Fruit fly (Drosophila melanogaster) whole organism, embryonic: ENCODE measurements around the gene RpL13.

Source experiments
- Adf1 ChIP-seq: fragments of 200-800 bp; sonication (Bioruptor generic); IDR thresholded peaks from 2 replicates; pipeline ENCODE4 v1.3.6; 2022; ENCODE audit warnings: missing biosample characterization, missing genetic modification characterization
- Atf6 ChIP-seq: fragments of 200-800 bp; sonication (Bioruptor generic); IDR thresholded peaks from 2 replicates; pipeline ENCODE4 v1.3.6; 2022; ENCODE audit warnings: missing biosample characterization, missing genetic modification characterization
- CG12236 ChIP-seq: fragments of 200-800 bp; sonication (Bioruptor generic); optimal IDR thresholded peaks from 2 replicates; lab custom pipeline; 2016; ENCODE audit warnings: missing biosample characterization, missing genetic modification characterization
- CG12391 ChIP-seq: fragments of 200-800 bp; sonication (Bioruptor generic); optimal IDR thresholded peaks from 3 replicates; lab custom pipeline; 2018; ENCODE audit warnings: missing biosample characterization, mild to moderate bottlenecking, missing genetic modification characterization, moderate library complexity
- CG13123 ChIP-seq: fragments of 200-800 bp; sonication (Bioruptor generic); optimal IDR thresholded peaks from 2 replicates; lab custom pipeline; 2016; ENCODE audit warnings: missing biosample characterization, missing genetic modification characterization
- CG14050 ChIP-seq: fragments of 200-800 bp; sonication (Bioruptor generic); IDR thresholded peaks from 3 replicates; pipeline ENCODE4 v1.3.6; 2022; ENCODE audit warnings: missing biosample characterization, missing genetic modification characterization
- CG15073 ChIP-seq: fragments of 200-800 bp; sonication (Bioruptor generic); optimal IDR thresholded peaks from 2 replicates; lab custom pipeline; 2016; ENCODE audit warnings: missing biosample characterization, missing genetic modification characterization
- CG15601 ChIP-seq: fragments of 200-800 bp; sonication (Bioruptor generic); optimal IDR thresholded peaks from 3 replicates; lab custom pipeline; 2019; ENCODE audit warnings: missing biosample characterization, mild to moderate bottlenecking, missing genetic modification characterization, moderate library complexity
- CG17359 ChIP-seq: fragments of 200-800 bp; sonication (Bioruptor generic); optimal IDR thresholded peaks from 3 replicates; lab custom pipeline; 2018; ENCODE audit warnings: missing biosample characterization, mild to moderate bottlenecking, missing genetic modification characterization, moderate library complexity
- CG17385 ChIP-seq: fragments of 200-800 bp; sonication (Bioruptor generic); optimal IDR thresholded peaks from 3 replicates; lab custom pipeline; 2018; ENCODE audit warnings: missing biosample characterization, mild to moderate bottlenecking, missing genetic modification characterization
- CG17829 ChIP-seq: fragments of 200-800 bp; optimal IDR thresholded peaks from 2 replicates; lab custom pipeline; 2019; ENCODE audit warnings: missing biosample characterization, mild to moderate bottlenecking, missing genetic modification characterization, moderate library complexity
- CG18011 ChIP-seq: fragments of 200-800 bp; sonication (Bioruptor generic); optimal IDR thresholded peaks from 2 replicates; lab custom pipeline; 2017; ENCODE audit warnings: missing biosample characterization, missing genetic modification characterization, mild to moderate bottlenecking, moderate library complexity, missing genotype
- CG2678 ChIP-seq: fragments of 200-800 bp; sonication (Bioruptor generic); optimal IDR thresholded peaks from 3 replicates; lab custom pipeline; 2019; ENCODE audit warnings: missing biosample characterization, mild to moderate bottlenecking, missing genetic modification characterization, moderate library complexity
- CG30431 ChIP-seq: fragments of 200-800 bp; sonication (Bioruptor generic); optimal IDR thresholded peaks from 2 replicates; lab custom pipeline; 2017; ENCODE audit warnings: missing biosample characterization, missing genetic modification characterization
- CG7987 ChIP-seq: fragments of 200-800 bp; sonication (Bioruptor generic); optimal IDR thresholded peaks from 2 replicates; lab custom pipeline; 2018; ENCODE audit warnings: missing biosample characterization, mild to moderate bottlenecking, missing genetic modification characterization, moderate library complexity
- CG8388 ChIP-seq: fragments of 200-800 bp; sonication (Bioruptor generic); optimal IDR thresholded peaks from 2 replicates; lab custom pipeline; 2019; ENCODE audit warnings: missing biosample characterization, mild to moderate bottlenecking, missing genetic modification characterization, moderate library complexity
- CG8944 ChIP-seq: fragments of 200-800 bp; sonication (Bioruptor generic); optimal IDR thresholded peaks from 3 replicates; lab custom pipeline; 2016; ENCODE audit warnings: missing biosample characterization, missing genetic modification characterization
- CHES-1-like ChIP-seq: fragments of 200-800 bp; sonication (Bioruptor generic); optimal IDR thresholded peaks from 2 replicates; lab custom pipeline; 2016; ENCODE audit warnings: missing biosample characterization, missing genetic modification characterization
- D19B ChIP-seq: fragments of 200-800 bp; sonication (Bioruptor generic); optimal IDR thresholded peaks from 2 replicates; lab custom pipeline; 2017; ENCODE audit warnings: missing biosample characterization, mild to moderate bottlenecking, missing genetic modification characterization
- Dp ChIP-seq: fragments of 200-800 bp; sonication (Bioruptor generic); optimal IDR thresholded peaks from 2 replicates; lab custom pipeline; 2018; ENCODE audit warnings: missing biosample characterization, mild to moderate bottlenecking, missing genetic modification characterization, moderate library complexity
- Drgx ChIP-seq: fragments of 200-800 bp; sonication (Bioruptor generic); IDR thresholded peaks from 2 replicates; pipeline ENCODE4 v1.3.6; 2022; ENCODE audit warnings: missing biosample characterization, missing genetic modification characterization
- E2f2 ChIP-seq: fragments of 200-800 bp; sonication (Bioruptor generic); IDR thresholded peaks from 2 replicates; pipeline ENCODE4 v1.3.6; 2022; ENCODE audit warnings: missing biosample characterization, missing genetic modification characterization
- Ets65A ChIP-seq: fragments of 200-800 bp; sonication (Bioruptor generic); peaks from one replicate; lab custom pipeline; 2016; ENCODE audit warnings: missing biosample characterization, missing genetic modification characterization
- Ets97D ChIP-seq: fragments of 200-800 bp; sonication (Bioruptor generic); optimal IDR thresholded peaks from 3 replicates; lab custom pipeline; 2016; ENCODE audit warnings: missing biosample characterization, missing genetic modification characterization
- Hey ChIP-seq: fragments of 200-800 bp; sonication (Bioruptor generic); optimal IDR thresholded peaks from 3 replicates; lab custom pipeline; 2018; ENCODE audit warnings: missing biosample characterization, mild to moderate bottlenecking, missing genetic modification characterization
- Med ChIP-seq: fragments of 200-800 bp; sonication (Bioruptor generic); peaks from one replicate; lab custom pipeline; 2016; ENCODE audit warnings: missing biosample characterization, missing genetic modification characterization, mild to moderate bottlenecking, inconsistent platforms, moderate library complexity
- NC2α ChIP-seq: fragments of 200-800 bp; sonication (Bioruptor generic); optimal IDR thresholded peaks from 2 replicates; lab custom pipeline; 2016; ENCODE audit warnings: missing biosample characterization, missing genetic modification characterization
- PHDP ChIP-seq: fragments of 200-800 bp; sonication (Bioruptor generic); optimal IDR thresholded peaks from 3 replicates; lab custom pipeline; 2018; ENCODE audit warnings: missing biosample characterization, mild to moderate bottlenecking, missing genetic modification characterization, moderate library complexity
- Ravus ChIP-seq: fragments of 200-800 bp; sonication (Bioruptor generic); IDR thresholded peaks from 2 replicates; pipeline ENCODE4 v1.3.6; 2022; ENCODE audit warnings: missing biosample characterization, missing genetic modification characterization
- Scr ChIP-seq: fragments of 200-800 bp; sonication (Bioruptor generic); IDR thresholded peaks from 2 replicates; pipeline ENCODE4 v1.3.6; 2022; ENCODE audit warnings: missing biosample characterization, missing genetic modification characterization; ENCODE audit not compliant: partially characterized antibody
- Sox102F ChIP-seq: fragments of 200-800 bp; sonication (Bioruptor generic); optimal IDR thresholded peaks from 2 replicates; lab custom pipeline; 2018; ENCODE audit warnings: missing biosample characterization, mild to moderate bottlenecking, missing genetic modification characterization, moderate library complexity
- Xbp1 ChIP-seq: fragments of 200-800 bp; sonication (Bioruptor generic); optimal IDR thresholded peaks from 3 replicates; lab custom pipeline; 2016; ENCODE audit warnings: missing biosample characterization, mild to moderate bottlenecking, missing genetic modification characterization
- bbx ChIP-seq: fragments of 200-800 bp; sonication (Bioruptor generic); IDR thresholded peaks from 2 replicates; pipeline ENCODE4 v1.3.6; 2022; ENCODE audit warnings: missing biosample characterization, missing genetic modification characterization; ENCODE audit not compliant: partially characterized antibody
- cg ChIP-seq: fragments of 200-800 bp; sonication (Bioruptor generic); optimal IDR thresholded peaks from 3 replicates; lab custom pipeline; 2019; ENCODE audit warnings: missing biosample characterization, mild to moderate bottlenecking, missing genetic modification characterization, moderate library complexity
- ci ChIP-seq: fragments of 200-800 bp; sonication (Bioruptor generic); IDR thresholded peaks from 3 replicates; pipeline ENCODE4 v1.3.6; 2022; ENCODE audit warnings: missing biosample characterization, missing genetic modification characterization
- crc ChIP-seq: fragments of 200-800 bp; sonication (Bioruptor generic); optimal IDR thresholded peaks from 2 replicates; lab custom pipeline; 2016; ENCODE audit warnings: missing biosample characterization, missing genetic modification characterization
- crol ChIP-seq: fragments of 200-800 bp; sonication (Bioruptor generic); IDR thresholded peaks from 2 replicates; pipeline ENCODE4 v1.3.6; 2022; ENCODE audit warnings: missing biosample characterization, missing genetic modification characterization
- eve ChIP-seq, 2 experiments: fragments of >200 bp; optimal IDR thresholded peaks; 2 replicates each; lab custom pipeline; 2017; ENCODE audit warnings: missing biosample characterization in 2 of 2, missing genetic modification characterization in 2 of 2
- gsb ChIP-seq: fragments of 200-800 bp; sonication (Bioruptor generic); IDR thresholded peaks from 2 replicates; pipeline ENCODE4 v1.3.6; 2022; ENCODE audit warnings: missing biosample characterization, missing genetic modification characterization
- her ChIP-seq: fragments of 200-800 bp; sonication (Bioruptor generic); optimal IDR thresholded peaks from 2 replicates; lab custom pipeline; 2016; ENCODE audit warnings: missing biosample characterization, missing genetic modification characterization
- jumu ChIP-seq: fragments of 200-800 bp; sonication (Bioruptor generic); optimal IDR thresholded peaks from 3 replicates; lab custom pipeline; 2016; ENCODE audit warnings: missing biosample characterization, missing genetic modification characterization
- ken ChIP-seq: fragments of 200-800 bp; sonication (Bioruptor generic); IDR thresholded peaks from 3 replicates; pipeline ENCODE4 v1.3.6; 2022; ENCODE audit warnings: missing biosample characterization, missing genetic modification characterization
- kni ChIP-seq: fragments of 200-800 bp; sonication (Bioruptor generic); optimal IDR thresholded peaks from 3 replicates; lab custom pipeline; 2017; ENCODE audit warnings: mild to moderate bottlenecking, missing biosample characterization, missing genetic modification reagents, missing genetic modification characterization
- mld ChIP-seq: fragments of 200-800 bp; sonication (Bioruptor generic); IDR thresholded peaks from 3 replicates; pipeline ENCODE4 v1.3.6; 2022; ENCODE audit warnings: missing biosample characterization, missing genetic modification characterization; ENCODE audit not compliant: partially characterized antibody
- nerfin-1 ChIP-seq: fragments of 200-800 bp; sonication (Bioruptor generic); optimal IDR thresholded peaks from 3 replicates; lab custom pipeline; 2019; ENCODE audit warnings: missing biosample characterization, mild to moderate bottlenecking, missing genetic modification characterization, moderate library complexity
- nom ChIP-seq: fragments of 200-800 bp; sonication (Bioruptor generic); optimal IDR thresholded peaks from 2 replicates; lab custom pipeline; 2017; ENCODE audit warnings: missing biosample characterization, missing genetic modification characterization, mild to moderate bottlenecking, moderate library complexity, missing genetic modification reagents
- sd ChIP-seq: fragments of 200-800 bp; sonication (Bioruptor generic); optimal IDR thresholded peaks from 3 replicates; lab custom pipeline; 2018; ENCODE audit warnings: missing biosample characterization, mild to moderate bottlenecking, missing genetic modification characterization, moderate library complexity
- sens ChIP-seq: fragments of 200-800 bp; sonication (Bioruptor generic); peaks from one replicate; lab custom pipeline; 2016; ENCODE audit warnings: missing biosample characterization, missing genetic modification characterization
- stwl ChIP-seq: fragments of 200-800 bp; sonication (Bioruptor generic); optimal IDR thresholded peaks from 3 replicates; lab custom pipeline; 2018; ENCODE audit warnings: missing biosample characterization, mild to moderate bottlenecking, missing genetic modification characterization, moderate library complexity
- ttk ChIP-seq: fragments of 200-800 bp; sonication (Bioruptor generic); IDR thresholded peaks from 2 replicates; pipeline ENCODE4 v2.1.2; 2022; ENCODE audit warnings: missing biosample characterization, missing genetic modification characterization
- tx ChIP-seq: fragments of 200-800 bp; sonication (Bioruptor generic); optimal IDR thresholded peaks from 2 replicates; lab custom pipeline; 2016; ENCODE audit warnings: missing biosample characterization, missing genetic modification characterization

The RpL13 gene

dm6 chr2L:10004574-10004973 lies 37.5 kb downstream of the RpL13 start (continued):
- TF ChIP-seq CG17829 (tag; lab: Kevin White, UChicago) (no peak), nom (GFP tag; lab: Kevin White, UChicago) (peak; percentile 42), Hey (tag; lab: Kevin White, UChicago) (no peak), ttk (GFP tag; lab: Robert Waterston, UW) (no peak), CG12236 (no peak), Ets97D (GFP tag; lab: Kevin White, UChicago) (peak; percentile 54), E2f2 (GFP tag; lab: Robert Waterston, UW) (peak; percentile 18; the same call in 1 of the 2 replicates), mld (GFP tag; lab: Robert Waterston, UW) (peak; percentile 38; the same call in 1 of the 3 replicates), Xbp1 (GFP tag; lab: Kevin White, UChicago) (no peak), stwl (tag; lab: Kevin White, UChicago) (no peak), eve (GFP tag; optimal IDR thresholded peaks at IDR 0.05; lab: Kevin White, UChicago) (no peak), CG18011 (GFP tag; lab: Kevin White, UChicago) (peak; percentile 93), cg (GFP tag; lab: Kevin White, UChicago) (peak; percentile 42), CG7987 (peak; percentile 37), CG15601 (tag; lab: Kevin White, UChicago) (peak; percentile 77), sens (GFP tag; lab: Kevin White, UChicago) (peak; percentile 59), her (GFP tag; lab: Kevin White, UChicago) (no peak), CG15073 (no peak), Ravus (no peak), CG12391 (tag; lab: Kevin White, UChicago) (no peak), CG8388 (GFP tag; lab: Kevin White, UChicago) (no peak), PHDP (tag; lab: Kevin White, UChicago) (no peak), CG13123 (GFP tag; lab: Kevin White, UChicago) (no peak), CG14050 (GFP tag; lab: Robert Waterston, UW) (no peak), CG17385 (no peak), ken (GFP tag; lab: Robert Waterston, UW) (no peak), CG8944 (GFP tag; lab: Kevin White, UChicago) (no peak), jumu (GFP tag; lab: Kevin White, UChicago) (peak; percentile 24), nerfin-1 (tag; lab: Kevin White, UChicago) (peak; percentile 61), Adf1 (GFP tag; lab: Robert Waterston, UW) (peak; percentile 97), CG17359 (tag; lab: Kevin White, UChicago) (no peak), ci (GFP tag; lab: Robert Waterston, UW) (peak; percentile 73), D19B (GFP tag; lab: Kevin White, UChicago) (no peak), Dp (GFP tag; lab: Kevin White, UChicago) (peak; percentile 20), Sox102F (GFP tag; lab: Kevin White, UChicago) (no peak), NC2α (GFP tag; lab: Kevin White, UChicago) (no peak), CG30431 (GFP tag; lab: Kevin White, UChicago) (no peak), Scr (GFP tag; lab: Robert Waterston, UW) (peak; percentile 17; the same call in 1 of the 2 replicates), Med (GFP tag; lab: Kevin White, UChicago) (peak; percentile 84), CHES-1-like (GFP tag; lab: Kevin White, UChicago) (no peak), tx (GFP tag; lab: Kevin White, UChicago) (no peak), Atf6 (GFP tag; lab: Robert Waterston, UW) (no peak), crc (GFP tag; lab: Kevin White, UChicago) (no peak), gsb (GFP tag; lab: Robert Waterston, UW) (no peak), sd (peak; percentile 76), Drgx (GFP tag; lab: Robert Waterston, UW) (peak; percentile 18; the same call in 1 of the 2 replicates), CG2678 (tag; lab: Kevin White, UChicago) (no peak), Ets65A (GFP tag; lab: Kevin White, UChicago) (peak; percentile 58), crol (GFP tag; lab: Robert Waterston, UW) (peak; percentile 61; the same call in 1 of the 2 replicates), kni (GFP tag; lab: Kevin White, UChicago) (peak; percentile 58), bbx (GFP tag; lab: Robert Waterston, UW) (0 out of 2 replicates have a peak, but pooled peaks have one; percentile 31)
